Worm (Caenorhabditis elegans): Measurements from ENCODE around the gene Y39E4B.13.

Y39E4B.13 gene

DNA sequence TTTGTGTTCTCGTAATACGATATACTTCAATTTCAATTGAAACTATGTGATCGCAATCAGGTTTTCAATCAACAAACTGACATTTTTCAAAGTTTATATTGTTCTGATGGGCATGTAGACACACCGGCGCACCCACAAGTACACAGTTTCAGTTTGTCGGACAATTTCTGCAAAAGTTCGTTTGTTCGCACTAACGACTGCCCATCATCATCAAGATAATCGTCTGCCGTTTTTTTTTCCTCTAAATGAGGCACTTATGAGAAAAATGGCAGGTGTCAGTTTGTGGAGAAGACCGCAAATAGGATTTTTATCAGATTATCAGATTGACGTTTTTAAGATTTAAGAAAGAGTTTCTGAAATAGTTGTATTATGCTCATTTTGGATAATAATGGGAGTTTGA is 24.1 kb upstream of the Y39E4B.13 start (continued):
- no peak for TF ChIP-seq T26A5.8 (tag; optimal IDR thresholded peaks at IDR 0.05)
- no peak for TF ChIP-seq zfh-2 (GFP tag; conservative IDR thresholded peaks at IDR 0.05)
- no peak for TF ChIP-seq bed-2 (GFP tag; IDR thresholded peaks at IDR 0.05)
- TF ChIP-seq dpff-1 (tag; optimal IDR thresholded peaks at IDR 0.05): no peak
- TF ChIP-seq ekl-4 (GFP tag; IDR thresholded peaks at IDR 0.05): peak; percentile 40; the same call in 1 of the 2 replicates
- TF ChIP-seq atf-7 (tag; optimal IDR thresholded peaks at IDR 0.05): peak; percentile 26
- no peak for TF ChIP-seq akir-1 (GFP tag; optimal IDR thresholded peaks at IDR 0.05)
- no peak for TF ChIP-seq attf-6 (GFP tag; IDR thresholded peaks at IDR 0.05)
- 0 out of 2 replicates have a peak, but pooled peaks have one; percentile 31 for TF ChIP-seq B0336.3 (GFP tag; IDR thresholded peaks at IDR 0.05)
- no peak for TF ChIP-seq F39B2.1 (GFP tag; IDR thresholded peaks at IDR 0.05)
- TF ChIP-seq F33H1.4 (GFP tag; IDR thresholded peaks at IDR 0.05): no peak
- TF ChIP-seq cebp-2 (GFP tag; IDR thresholded peaks at IDR 0.05): no peak
- no peak for TF ChIP-seq F49E8.2 (tag; optimal IDR thresholded peaks at IDR 0.05; ENCODE audit: insufficient read depth)
- no peak for TF ChIP-seq madf-6 (GFP tag; IDR thresholded peaks at IDR 0.05)
- TF ChIP-seq lag-1 (GFP tag; IDR thresholded peaks at IDR 0.05): no peak
- no peak for TF ChIP-seq ztf-18 (tag; optimal IDR thresholded peaks at IDR 0.05)
- TF ChIP-seq mcd-1 (GFP tag; IDR thresholded peaks at IDR 0.05): 0 out of 2 replicates have a peak, but pooled peaks have one; percentile 20
- TF ChIP-seq attf-5 (GFP tag; optimal IDR thresholded peaks at IDR 0.05): no peak
- TF ChIP-seq cebp-1 (GFP tag; IDR thresholded peaks at IDR 0.05): no peak
- no peak for TF ChIP-seq cebp-1 (tag; optimal IDR thresholded peaks at IDR 0.05)
- TF ChIP-seq F55B11.4 (tag; optimal IDR thresholded peaks at IDR 0.05; ENCODE audit: borderline replicate concordance, insufficient read depth): no peak
- TF ChIP-seq nhr-27 (tag; optimal IDR thresholded peaks at IDR 0.05): no peak
- no peak for TF ChIP-seq lin-35 (GFP tag; optimal IDR thresholded peaks at IDR 0.05)
- TF ChIP-seq hmg-20 (GFP tag; IDR thresholded peaks at IDR 0.05): no peak
- peak; percentile 10 for TF ChIP-seq tbp1 (GFP tag; optimal IDR thresholded peaks at IDR 0.05)
- TF ChIP-seq B0035.1 (tag; optimal IDR thresholded peaks at IDR 0.05): no peak
- TF ChIP-seq nhr-90 (tag; optimal IDR thresholded peaks at IDR 0.05): no peak
- TF ChIP-seq let-607 (tag; optimal IDR thresholded peaks at IDR 0.05): peak; percentile 35 to 56
- TF ChIP-seq B0019.2 (GFP tag; conservative IDR thresholded peaks at IDR 0.05): no peak
- no peak for TF ChIP-seq F23B12.7 (tag; optimal IDR thresholded peaks at IDR 0.05; ENCODE audit: insufficient read depth)
- no peak for TF ChIP-seq Y53G8AR.9 (GFP tag; conservative IDR thresholded peaks at IDR 0.05)
- TF ChIP-seq bed-1 (GFP tag; IDR thresholded peaks at IDR 0.05): no peak
- peak; percentile 31 for TF ChIP-seq lin-54 (GFP tag; optimal IDR thresholded peaks at IDR 0.05)
- no peak for TF ChIP-seq sptf-2 (GFP tag; optimal IDR thresholded peaks at IDR 0.05)
- TF ChIP-seq madf-10 (tag; optimal IDR thresholded peaks at IDR 0.05): peak; percentile 25
- no peak for TF ChIP-seq egl-18 (GFP tag; IDR thresholded peaks at IDR 0.05)
- TF ChIP-seq gei-17 (GFP tag; optimal IDR thresholded peaks at IDR 0.05): no peak
- TF ChIP-seq ztf-25 (GFP tag; IDR thresholded peaks at IDR 0.05): no peak
- TF ChIP-seq somi-1 (GFP tag; optimal IDR thresholded peaks at IDR 0.05): no peak
- peak; percentile 48; the same call in 1 of the 2 replicates for TF ChIP-seq dox-1 (GFP tag; IDR thresholded peaks at IDR 0.05)
- no peak for TF ChIP-seq ztf-3 (GFP tag; optimal IDR thresholded peaks at IDR 0.05)
- TF ChIP-seq ceh-79 (tag; optimal IDR thresholded peaks at IDR 0.05): no peak
- TF ChIP-seq aptf-3 (GFP tag; IDR thresholded peaks at IDR 0.05): no peak
- no peak for TF ChIP-seq madf-8 (GFP tag; conservative IDR thresholded peaks at IDR 0.05)
- no peak for TF ChIP-seq attf-3 (GFP tag; conservative IDR thresholded peaks at IDR 0.05)
- TF ChIP-seq C17E4.6 (GFP tag; IDR thresholded peaks at IDR 0.05): no peak
- TF ChIP-seq F22D6.2 (tag; optimal IDR thresholded peaks at IDR 0.05): no peak
- TF ChIP-seq hmg-1.2 (GFP tag; IDR thresholded peaks at IDR 0.05): no peak

All from whole organism, young adult.